Fruit fly (Drosophila melanogaster) whole organism, wandering third instar larva: ENCODE data around the gene CG31516.
"Not testable (repeated sequence)": the region's sequence is repeated elsewhere in the genome, so short reads cannot be mapped to it uniquely, and the experiment has no call there.

Experiments
- CG32264 ChIP-seq: fragments of 200-800 bp; sonication (Bioruptor generic); optimal IDR thresholded peaks from 2 replicates; lab custom pipeline; 2016; ENCODE audit warnings: missing biosample characterization, missing genetic modification characterization
- CG9705 ChIP-seq: fragments of 200-800 bp; sonication (Bioruptor generic); optimal IDR thresholded peaks from 2 replicates; lab custom pipeline; 2018; ENCODE audit warnings: missing biosample characterization, mild to moderate bottlenecking, missing genetic modification characterization
- CrebA ChIP-seq: fragments of 200-800 bp; sonication (Bioruptor generic); optimal IDR thresholded peaks from 2 replicates; lab custom pipeline; 2016; ENCODE audit warnings: missing biosample characterization, mild to moderate bottlenecking, missing genetic modification characterization, borderline replicate concordance
- Dfd ChIP-seq: fragments of >200 bp; optimal IDR thresholded peaks from 2 replicates; lab custom pipeline; 2017; ENCODE audit warnings: missing biosample characterization, missing genetic modification characterization
- GATAd ChIP-seq: sonication (Bioruptor generic); optimal IDR thresholded peaks from 2 replicates; lab custom pipeline; 2016; ENCODE audit warnings: missing biosample characterization, missing genetic modification characterization
- HLH106 ChIP-seq: fragments of 200-800 bp; optimal IDR thresholded peaks from 3 replicates; lab custom pipeline; 2019; ENCODE audit warnings: missing biosample characterization, mild to moderate bottlenecking, missing genetic modification characterization, moderate library complexity
- Hnf4 ChIP-seq: fragments of 200-800 bp; sonication (Bioruptor generic); optimal IDR thresholded peaks from 2 replicates; lab custom pipeline; 2016; ENCODE audit warnings: missing biosample characterization, mild to moderate bottlenecking, missing genetic modification characterization
- Hr78 ChIP-seq: fragments of >200 bp; optimal IDR thresholded peaks from 2 replicates; lab custom pipeline; 2017; ENCODE audit warnings: missing biosample characterization, missing genetic modification characterization
- Hr83 ChIP-seq: fragments of 200-300 bp; sonication (Bioruptor generic); optimal IDR thresholded peaks from 2 replicates; lab custom pipeline; 2016; ENCODE audit warnings: missing biosample characterization, mild to moderate bottlenecking, missing genetic modification characterization, moderate library complexity; ENCODE audit not compliant: poor library complexity, severe bottlenecking
- Myc ChIP-seq: fragments of >200 bp; optimal IDR thresholded peaks from 2 replicates; lab custom pipeline; 2017
- N ChIP-seq: fragments of >200 bp; optimal IDR thresholded peaks from 2 replicates; lab custom pipeline; 2018; ENCODE audit warnings: missing biosample characterization, missing external identifiers, missing genetic modification characterization
- OdsH ChIP-seq: fragments of 200-800 bp; sonication (Bioruptor generic); optimal IDR thresholded peaks from 2 replicates; lab custom pipeline; 2016; ENCODE audit warnings: missing biosample characterization, mild to moderate bottlenecking, missing genetic modification characterization
- Rel ChIP-seq, 2 experiments: fragments of 200-800 bp; sonication (Bioruptor generic) in 1 of 2; optimal IDR thresholded peaks; 2 replicates in 1 of 2; 3 replicates in 1 of 2; lab custom pipeline; 2016 to 2019; ENCODE audit warnings: mild to moderate bottlenecking in 2 of 2, missing biosample characterization in 2 of 2, missing genetic modification characterization in 2 of 2, moderate library complexity in 1 of 2
- Sp1 ChIP-seq: fragments of 200-800 bp; sonication (Bioruptor generic); optimal IDR thresholded peaks from 3 replicates; lab custom pipeline; 2019; ENCODE audit warnings: missing biosample characterization, mild to moderate bottlenecking, missing genetic modification characterization, moderate library complexity
- Vsx2 ChIP-seq: fragments of 200-300, 225-300 bp; sonication (Bioruptor generic); optimal IDR thresholded peaks from 2 replicates; lab custom pipeline; 2018; ENCODE audit warnings: missing biosample characterization, missing genetic modification characterization; ENCODE audit not compliant: partially characterized antibody
- br ChIP-seq: fragments of 200-800 bp; sonication (Bioruptor generic); optimal IDR thresholded peaks from 2 replicates; lab custom pipeline; 2016; ENCODE audit warnings: missing biosample characterization, missing genetic modification characterization
- brk ChIP-seq: fragments of 200-800 bp; sonication (Bioruptor generic); optimal IDR thresholded peaks from 2 replicates; lab custom pipeline; 2016; ENCODE audit warnings: missing biosample characterization, mild to moderate bottlenecking, missing genetic modification characterization
- dl ChIP-seq, 2 experiments: fragments of 175-275, 200-275 bp in 1 of 2; fragments of 200-275 bp in 1 of 2; sonication (Bioruptor generic); optimal IDR thresholded peaks; lab custom pipeline; 2018; ENCODE audit warnings: mild to moderate bottlenecking in 2 of 2, missing biosample characterization in 2 of 2, missing genetic modification characterization in 2 of 2, moderate library complexity in 2 of 2; ENCODE audit not compliant: partially characterized antibody in 2 of 2, insufficient read depth in 1 of 2
- dmrt93B ChIP-seq: fragments of 200-800 bp; sonication (Bioruptor generic); optimal IDR thresholded peaks from 2 replicates; lab custom pipeline; 2018; ENCODE audit warnings: missing biosample characterization, mild to moderate bottlenecking, missing genetic modification characterization
- dsf ChIP-seq: sonication (Bioruptor generic); optimal IDR thresholded peaks from 2 replicates; lab custom pipeline; 2016; ENCODE audit warnings: missing biosample characterization, missing genetic modification characterization, borderline replicate concordance
- ey ChIP-seq: fragments of 200-800 bp; sonication (Bioruptor generic); optimal IDR thresholded peaks from 2 replicates; lab custom pipeline; 2016; ENCODE audit warnings: missing biosample characterization, missing genetic modification characterization
- foxo ChIP-seq, 2 experiments: fragments of 200-800 bp; sonication (Bioruptor generic); optimal IDR thresholded peaks; 2 replicates in 1 of 2; 3 replicates in 1 of 2; lab custom pipeline; 2016 to 2017; ENCODE audit warnings: missing biosample characterization in 2 of 2, missing genetic modification characterization in 2 of 2
- fru ChIP-seq: fragments of 200-800 bp; sonication (Bioruptor generic); optimal IDR thresholded peaks from 3 replicates; lab custom pipeline; 2016; ENCODE audit warnings: missing biosample characterization, mild to moderate bottlenecking, missing genetic modification characterization
- h ChIP-seq: fragments of 200-800 bp; sonication (Bioruptor generic); optimal IDR thresholded peaks from 3 replicates; lab custom pipeline; 2016; ENCODE audit warnings: missing biosample characterization, mild to moderate bottlenecking, missing genetic modification characterization
- lola ChIP-seq: fragments of >200 bp; optimal IDR thresholded peaks from 2 replicates; lab custom pipeline; 2017; ENCODE audit warnings: missing biosample characterization, missing genetic modification characterization
- psq ChIP-seq: fragments of 200-800 bp; sonication (Bioruptor generic); optimal IDR thresholded peaks from 3 replicates; lab custom pipeline; 2017; ENCODE audit warnings: missing biosample characterization, mild to moderate bottlenecking, missing genetic modification characterization, moderate library complexity
- rgr ChIP-seq: fragments of 200-800 bp; sonication (Bioruptor generic); optimal IDR thresholded peaks from 3 replicates; lab custom pipeline; 2016; ENCODE audit warnings: missing biosample characterization, mild to moderate bottlenecking, missing genetic modification characterization
- sage ChIP-seq: fragments of 200-800 bp; sonication (Bioruptor generic); optimal IDR thresholded peaks from 2 replicates; lab custom pipeline; 2016; ENCODE audit warnings: missing biosample characterization, mild to moderate bottlenecking, missing genetic modification characterization
- sv ChIP-seq: fragments of 200-800 bp; sonication (Bioruptor generic); optimal IDR thresholded peaks from 3 replicates; lab custom pipeline; 2016; ENCODE audit warnings: missing biosample characterization, missing genetic modification characterization
- tai ChIP-seq: sonication (Bioruptor generic); optimal IDR thresholded peaks from 2 replicates; lab custom pipeline; 2016; ENCODE audit warnings: missing biosample characterization, missing genetic modification characterization
- woc ChIP-seq: sonication (Bioruptor generic); optimal IDR thresholded peaks from 2 replicates; lab custom pipeline; 2016; ENCODE audit warnings: missing biosample characterization, mild to moderate bottlenecking, missing genetic modification characterization

The CG31516 gene

dm6 chr3R:4215264-4215993 is 4.5 kb downstream of the CG31516 start, which contains the start of gene CG14636 (continued):
- TF ChIP-seq lola (GFP tag; lab: Kevin White, UChicago), result no peak

DNA sequence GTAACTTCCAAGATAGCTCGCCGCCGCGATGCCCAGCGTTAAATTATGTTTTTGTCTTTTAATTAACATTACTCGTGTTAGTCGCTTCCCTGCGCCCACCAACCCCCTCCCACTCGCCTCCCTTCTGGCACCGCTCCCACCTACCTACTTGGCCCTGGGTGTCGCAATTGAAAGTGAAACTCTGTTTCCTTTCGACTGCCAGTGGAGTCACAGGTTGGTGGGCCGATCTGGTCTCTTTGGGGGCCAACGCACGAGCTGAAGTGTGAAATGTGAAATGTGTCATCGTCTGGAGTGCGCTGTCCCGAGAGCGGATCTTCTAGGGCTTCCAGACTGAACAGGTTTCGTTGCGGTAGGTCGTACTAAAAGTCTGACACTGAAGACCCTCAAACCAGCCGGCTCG is 5.3 kb downstream of the CG31516 start:
- no peak for TF ChIP-seq ey
- TF ChIP-seq h (GFP tag; lab: Kevin White, UChicago), result no peak
- TF ChIP-seq Dfd, result no peak
- TF ChIP-seq CrebA (GFP tag; lab: Kevin White, UChicago), result no peak
- TF ChIP-seq CG9705 (GFP tag; lab: Kevin White, UChicago), result no peak
- TF ChIP-seq lola (GFP tag; lab: Kevin White, UChicago), result no peak
- no peak for TF ChIP-seq Sp1 (GFP tag; lab: Kevin White, UChicago)
- no peak for TF ChIP-seq dsf (GFP tag; lab: Kevin White, UChicago)

- TF ChIP-seq h (GFP tag; lab: Kevin White, UChicago) (peak; percentile 84), Vsx2 (GFP tag; lab: Kevin White, UChicago) (no peak), N (GFP tag; lab: Kevin White, UChicago) (no peak), CG9705 (GFP tag; lab: Kevin White, UChicago) (peak; percentile 31), Hr83 (GFP tag; lab: Kevin White, UChicago) (peak; percentile 17), dmrt93B (GFP tag; lab: Kevin White, UChicago) (peak; percentile 70), ey (peak; percentile 79), dsf (GFP tag; lab: Kevin White, UChicago) (no peak), Sp1 (GFP tag; lab: Kevin White, UChicago) (peak; percentile 68), Rel (GFP tag; optimal IDR thresholded peaks at IDR 0.05; lab: Kevin White, UChicago) (no peak), Rel (tag; optimal IDR thresholded peaks at IDR 0.05; lab: Kevin White, UChicago) (peak; percentile 40), fru (GFP tag; lab: Kevin White, UChicago) (peak; percentile 87), tai (GFP tag; lab: Kevin White, UChicago) (peak; percentile 5), OdsH (peak; percentile 66), foxo (GFP tag; optimal IDR thresholded peaks at IDR 0.05; lab: Kevin White, UChicago) (peak in 1 of 2 experiments; percentile 88), GATAd (GFP tag; lab: Kevin White, UChicago) (peak; percentile 12), br (peak; percentile 81), HLH106 (tag; lab: Kevin White, UChicago) (peak; percentile 81), psq (peak; percentile 57), Hnf4 (peak; percentile 69), Myc (no peak), woc (GFP tag; lab: Kevin White, UChicago) (peak; percentile 65), sage (peak; percentile 9), sv (GFP tag; lab: Kevin White, UChicago) (peak; percentile 52), CG32264 (GFP tag; lab: Kevin White, UChicago) (peak; percentile 70), Hr78 (GFP tag; lab: Kevin White, UChicago) (no peak), rgr (peak; percentile 73), Dfd (no peak), brk (GFP tag; lab: Kevin White, UChicago) (peak; percentile 6)
Observed at dm6 chr3R:4214038-4214437, 5.9 kb downstream of the CG31516 start.

DNA sequence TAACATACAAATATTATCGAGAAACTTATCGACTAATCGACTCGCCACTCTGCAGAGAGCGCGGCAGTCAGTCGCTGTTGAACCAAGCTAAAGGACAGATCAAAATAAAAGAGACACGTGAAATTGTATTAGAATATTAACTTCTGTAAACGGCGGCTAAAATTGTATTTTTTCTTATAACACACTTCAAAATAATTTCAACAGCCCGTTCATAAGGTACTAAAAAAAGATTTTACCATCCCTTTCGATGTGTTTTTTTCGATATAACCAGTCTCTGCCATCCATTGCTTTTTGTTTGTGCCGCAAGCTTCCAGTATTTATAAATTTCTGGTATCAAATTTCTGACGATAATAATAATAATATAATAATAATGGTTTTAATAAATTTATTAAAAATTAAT is 8.4 kb downstream of the CG31516 start, which contains the start of gene aux:
Gene aux, plus strand, starts transcription at position 301 of the 400 bp plus-strand sequence.
- not testable (repeated sequence) for TF ChIP-seq br; Rel (GFP tag; optimal IDR thresholded peaks at IDR 0.05; lab: Kevin White, UChicago); Rel (tag; optimal IDR thresholded peaks at IDR 0.05; lab: Kevin White, UChicago); dl (GFP tag; optimal IDR thresholded peaks at IDR 0.05; lab: Kevin White, UChicago; ENCODE audit: insufficient read depth in 1 of 2, partially characterized antibody in 2 of 2)
